Fruit fly (Drosophila melanogaster): ENCODE measurements around the gene CG45690.
A peak's percentile ranks its signal among the peaks of the same experiment; 100 is the strongest.

Gene CG45690

DNA sequence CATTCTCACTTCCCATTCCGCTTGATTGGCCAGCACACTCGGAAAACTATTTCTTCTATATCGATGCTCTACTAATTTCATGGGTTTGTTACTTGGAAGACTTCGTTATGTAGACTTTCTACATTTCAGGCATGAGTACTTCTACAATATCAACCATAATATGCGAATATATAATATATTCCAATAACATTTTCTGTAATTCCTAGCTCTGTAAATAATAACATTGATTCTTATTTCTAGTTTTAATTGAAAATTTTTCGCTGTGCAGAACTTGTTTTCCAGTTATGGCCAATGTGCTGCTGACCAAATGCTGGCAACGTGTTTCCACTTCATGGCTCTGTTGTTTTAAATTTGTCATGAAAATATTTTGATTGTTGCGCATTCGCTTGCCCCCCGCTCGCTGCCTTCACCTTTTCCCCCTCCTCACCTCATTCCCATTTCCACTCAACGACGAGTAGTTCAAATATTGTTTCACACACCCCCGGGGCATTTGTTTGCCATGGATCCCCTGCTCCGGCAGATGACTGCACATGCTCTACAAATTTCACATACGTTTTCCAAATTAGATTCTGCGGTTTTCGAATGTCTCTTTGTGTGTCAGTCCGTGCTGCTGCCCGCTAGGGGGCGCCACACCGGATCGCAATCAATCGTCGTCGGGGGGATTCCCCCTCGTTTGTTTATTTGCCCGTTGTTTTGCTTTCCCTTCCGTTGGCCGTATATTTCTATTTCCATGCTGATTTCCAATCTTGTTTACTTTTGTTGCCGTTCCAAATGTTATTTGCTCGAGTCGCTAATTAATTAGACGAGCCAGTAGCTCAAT, 43.2 kb upstream of the CG45690 start (continued):
- peak; percentile 32 for TF ChIP-seq fd64A (GFP tag; optimal IDR thresholded peaks at IDR 0.05)
- no peak for TF ChIP-seq sqz (GFP tag; optimal IDR thresholded peaks at IDR 0.05)
- no peak for TF ChIP-seq CG6689 (GFP tag; IDR thresholded peaks at IDR 0.05)
- TF ChIP-seq CG4282 (GFP tag; optimal IDR thresholded peaks at IDR 0.05): no peak
- 0 out of 3 replicates have a peak, but pooled peaks have one; percentile 26 for TF ChIP-seq Opbp (GFP tag; IDR thresholded peaks at IDR 0.05; ENCODE audit: partially characterized antibody)
- TF ChIP-seq CG2116 (GFP tag; optimal IDR thresholded peaks at IDR 0.05): no peak
- no peak for TF ChIP-seq Bgb (GFP tag; IDR thresholded peaks at IDR 0.05; ENCODE audit: partially characterized antibody)
- peak; percentile 28 for TF ChIP-seq CG7839 (tag; optimal IDR thresholded peaks at IDR 0.05)
- no peak for TF ChIP-seq CG31388 (GFP tag; optimal IDR thresholded peaks at IDR 0.05)
- no peak for TF ChIP-seq grn (GFP tag; optimal IDR thresholded peaks at IDR 0.05)
- no peak for TF ChIP-seq PHDP (tag; optimal IDR thresholded peaks at IDR 0.05)
- 0 out of 2 replicates have a peak, but pooled peaks have one; percentile 29 for TF ChIP-seq HLH3B (GFP tag; IDR thresholded peaks at IDR 0.05)
- no peak for TF ChIP-seq CG10565 (GFP tag; optimal IDR thresholded peaks at IDR 0.05)
- TF ChIP-seq CG9215 (GFP tag; IDR thresholded peaks at IDR 0.05): no peak
- TF ChIP-seq tgo (GFP tag; IDR thresholded peaks at IDR 0.05): 0 out of 3 replicates have a peak, but pooled peaks have one; percentile 23
- no peak for TF ChIP-seq CG30431 (GFP tag; optimal IDR thresholded peaks at IDR 0.05)
- TF ChIP-seq CG4328 (GFP tag; optimal IDR thresholded peaks at IDR 0.05): no peak
- TF ChIP-seq sima (GFP tag; optimal IDR thresholded peaks at IDR 0.05): no peak
- no peak for TF ChIP-seq danr (GFP tag; IDR thresholded peaks at IDR 0.05)
- TF ChIP-seq gcm2 (GFP tag; optimal IDR thresholded peaks at IDR 0.05): no peak
- no peak for TF ChIP-seq CG18764 (GFP tag; optimal IDR thresholded peaks at IDR 0.05)
- no peak for TF ChIP-seq Dip2 (GFP tag; IDR thresholded peaks at IDR 0.05)
- no peak for TF ChIP-seq Awh (GFP tag; IDR thresholded peaks at IDR 0.05)
- TF ChIP-seq CG15073 (GFP tag; optimal IDR thresholded peaks at IDR 0.05): no peak
- TF ChIP-seq ken (GFP tag; IDR thresholded peaks at IDR 0.05): 0 out of 3 replicates have a peak, but pooled peaks have one; percentile 37
- TF ChIP-seq trem (tag; optimal IDR thresholded peaks at IDR 0.05): no peak
- TF ChIP-seq sens (GFP tag): peak; percentile 70
- no peak for TF ChIP-seq Ets97D (GFP tag; optimal IDR thresholded peaks at IDR 0.05)
- TF ChIP-seq psq (GFP tag; optimal IDR thresholded peaks at IDR 0.05): no peak
- no peak for TF ChIP-seq seq (GFP tag; IDR thresholded peaks at IDR 0.05)
- TF ChIP-seq CG17186 (GFP tag; optimal IDR thresholded peaks at IDR 0.05): no peak
- TF ChIP-seq dimm (GFP tag; IDR thresholded peaks at IDR 0.05): no peak
- no peak for TF ChIP-seq CG17568 (GFP tag; optimal IDR thresholded peaks at IDR 0.05)
- TF ChIP-seq sim (GFP tag; IDR thresholded peaks at IDR 0.05): peak; percentile 38; the same call in 1 of the 2 replicates
- TF ChIP-seq CG9437 (GFP tag; optimal IDR thresholded peaks at IDR 0.05): no peak
- no peak for TF ChIP-seq unc-4 (GFP tag; IDR thresholded peaks at IDR 0.05; ENCODE audit: partially characterized antibody)
- TF ChIP-seq prd (optimal IDR thresholded peaks at IDR 0.05): no peak
- TF ChIP-seq prd (GFP tag; IDR thresholded peaks at IDR 0.05): 0 out of 3 replicates have a peak, but pooled peaks have one; percentile 10
- no peak for TF ChIP-seq Atf6 (GFP tag; IDR thresholded peaks at IDR 0.05)
- no peak for TF ChIP-seq pzg (GFP tag; optimal IDR thresholded peaks at IDR 0.05)
- TF ChIP-seq knrl (GFP tag; IDR thresholded peaks at IDR 0.05; ENCODE audit: partially characterized antibody): no peak
- no peak for TF ChIP-seq ap (GFP tag; IDR thresholded peaks at IDR 0.05)
- no peak for TF ChIP-seq tap (tag; optimal IDR thresholded peaks at IDR 0.05)
- TF ChIP-seq CG7271 (tag; optimal IDR thresholded peaks at IDR 0.05): no peak
- TF ChIP-seq Antp (GFP tag; optimal IDR thresholded peaks at IDR 0.05): peak; percentile 28
- TF ChIP-seq tll (GFP tag; optimal IDR thresholded peaks at IDR 0.05): no peak
- peak; percentile 26 for TF ChIP-seq wek (GFP tag; optimal IDR thresholded peaks at IDR 0.05)
- TF ChIP-seq Neu2 (GFP tag; optimal IDR thresholded peaks at IDR 0.05; ENCODE audit: borderline replicate concordance): no peak
- no peak for TF ChIP-seq CG15269 (tag; optimal IDR thresholded peaks at IDR 0.05)
- no peak for TF ChIP-seq CG8089 (GFP tag; optimal IDR thresholded peaks at IDR 0.05)

All from whole organism, embryonic.